Fruit fly (Drosophila melanogaster) whole organism, embryonic: ENCODE measurements around the gene CG13297.

Experiments used
- Blimp-1 ChIP-seq: fragments of 200-800 bp; sonication (Bioruptor generic); optimal IDR thresholded peaks from 3 replicates; lab custom pipeline; 2018; ENCODE audit warnings: missing biosample characterization, missing genetic modification characterization, mild to moderate bottlenecking, moderate library complexity, missing genetic modification reagents
- CG10267 ChIP-seq: fragments of 200-800 bp; sonication (Bioruptor generic); optimal IDR thresholded peaks from 2 replicates; lab custom pipeline; 2018; ENCODE audit warnings: missing biosample characterization, mild to moderate bottlenecking, missing genetic modification characterization, moderate library complexity
- CG13123 ChIP-seq: fragments of 200-800 bp; sonication (Bioruptor generic); optimal IDR thresholded peaks from 2 replicates; lab custom pipeline; 2016; ENCODE audit warnings: missing biosample characterization, missing genetic modification characterization
- CG13424 ChIP-seq: fragments of 200-800 bp; sonication (Bioruptor generic); optimal IDR thresholded peaks from 2 replicates; lab custom pipeline; 2019; ENCODE audit warnings: missing biosample characterization, mild to moderate bottlenecking, missing genetic modification characterization, moderate library complexity
- CG15696 ChIP-seq: fragments of 200-800 bp; sonication (Bioruptor generic); optimal IDR thresholded peaks from 2 replicates; lab custom pipeline; 2019; ENCODE audit warnings: missing biosample characterization, mild to moderate bottlenecking, missing genetic modification characterization, moderate library complexity
- CG17186 ChIP-seq: fragments of 200-800 bp; sonication (Bioruptor generic); optimal IDR thresholded peaks from 3 replicates; lab custom pipeline; 2017; ENCODE audit warnings: missing biosample characterization, missing genetic modification reagents, missing genetic modification characterization
- CG17361 ChIP-seq: fragments of 200-800 bp; sonication (Bioruptor generic); IDR thresholded peaks from 3 replicates; pipeline ENCODE4 v1.3.6; 2022; ENCODE audit warnings: missing biosample characterization, missing genetic modification characterization
- CG17385 ChIP-seq: fragments of 200-800 bp; sonication (Bioruptor generic); optimal IDR thresholded peaks from 3 replicates; lab custom pipeline; 2018; ENCODE audit warnings: missing biosample characterization, mild to moderate bottlenecking, missing genetic modification characterization
- CG17568 ChIP-seq: fragments of 200-800 bp; sonication (Bioruptor generic); optimal IDR thresholded peaks from 2 replicates; lab custom pipeline; 2018; ENCODE audit warnings: missing biosample characterization, mild to moderate bottlenecking, missing genetic modification characterization, moderate library complexity
- CG30403 ChIP-seq: fragments of 200-800 bp; sonication (Bioruptor generic); optimal IDR thresholded peaks from 3 replicates; lab custom pipeline; 2016; ENCODE audit warnings: missing biosample characterization, missing genetic modification characterization
- CG31224 ChIP-seq: fragments of 200-800 bp; sonication (Bioruptor generic); IDR thresholded peaks from 2 replicates; pipeline ENCODE4 v1.3.6; 2022; ENCODE audit warnings: missing biosample characterization, missing genetic modification characterization
- CG31441 ChIP-seq: fragments of 200-800 bp; sonication (Bioruptor generic); IDR thresholded peaks from 2 replicates; pipeline ENCODE4 v1.3.6; 2022; ENCODE audit warnings: missing biosample characterization, missing genetic modification characterization
- CG4424 ChIP-seq: fragments of 200-800 bp; sonication (Bioruptor generic); optimal IDR thresholded peaks from 3 replicates; lab custom pipeline; 2016; ENCODE audit warnings: missing biosample characterization, missing genetic modification characterization
- CG6689 ChIP-seq: fragments of 200-800 bp; sonication (Bioruptor generic); IDR thresholded peaks from 2 replicates; pipeline ENCODE4 v1.3.6; 2022; ENCODE audit warnings: missing biosample characterization, missing genetic modification characterization
- CoRest ChIP-seq: fragments of 200-800 bp; sonication (Bioruptor generic); optimal IDR thresholded peaks from 3 replicates; lab custom pipeline; 2018; ENCODE audit warnings: missing biosample characterization, mild to moderate bottlenecking, missing genetic modification characterization, moderate library complexity
- Deaf1 ChIP-seq: fragments of 200-800 bp; optimal IDR thresholded peaks from 3 replicates; lab custom pipeline; 2019; ENCODE audit warnings: missing biosample characterization, mild to moderate bottlenecking, missing genetic modification characterization, moderate library complexity
- Fer3 ChIP-seq: fragments of 200-800 bp; sonication (Bioruptor generic); optimal IDR thresholded peaks from 2 replicates; lab custom pipeline; 2018; ENCODE audit warnings: missing biosample characterization, mild to moderate bottlenecking, missing genetic modification characterization, moderate library complexity
- Lim3 ChIP-seq: fragments of 200-800 bp; sonication (Bioruptor generic); IDR thresholded peaks from 2 replicates; pipeline ENCODE4 v1.3.6; 2022; ENCODE audit warnings: missing biosample characterization, missing genetic modification characterization
- NfI ChIP-seq: fragments of 200-800 bp; sonication (Bioruptor generic); optimal IDR thresholded peaks from 3 replicates; lab custom pipeline; 2018; ENCODE audit warnings: missing biosample characterization, mild to moderate bottlenecking, missing genetic modification characterization, moderate library complexity
- Opbp ChIP-seq: fragments of 200-800 bp; sonication (Bioruptor generic); IDR thresholded peaks from 3 replicates; pipeline ENCODE4 v1.3.6; 2022; ENCODE audit warnings: missing biosample characterization, missing genetic modification characterization; ENCODE audit not compliant: partially characterized antibody
- Ssrp ChIP-seq: fragments of 200-800 bp; sonication (Bioruptor generic); optimal IDR thresholded peaks from 2 replicates; lab custom pipeline; 2018; ENCODE audit warnings: missing biosample characterization, mild to moderate bottlenecking, missing genetic modification characterization, moderate library complexity
- ash1 ChIP-seq: fragments of 200-800 bp; sonication (Bioruptor generic); optimal IDR thresholded peaks from 2 replicates; lab custom pipeline; 2018; ENCODE audit warnings: missing biosample characterization, mild to moderate bottlenecking, missing genetic modification characterization
- ato ChIP-seq: fragments of 200-800 bp; sonication (Bioruptor generic); IDR thresholded peaks from 2 replicates; pipeline ENCODE4 v1.3.6; 2022; ENCODE audit warnings: missing biosample characterization, missing genetic modification characterization; ENCODE audit not compliant: partially characterized antibody
- bcd ChIP-seq: fragments of 200-800 bp; sonication (Bioruptor generic); optimal IDR thresholded peaks from 2 replicates; lab custom pipeline; 2017; ENCODE audit warnings: missing biosample characterization, mild to moderate bottlenecking, missing genetic modification characterization
- cad ChIP-seq: fragments of >200 bp; optimal IDR thresholded peaks from 2 replicates; lab custom pipeline; 2017; ENCODE audit warnings: missing biosample characterization, missing genetic modification characterization
- dimm ChIP-seq: fragments of 200-800 bp; sonication (Bioruptor generic); IDR thresholded peaks from 2 replicates; pipeline ENCODE4 v1.3.6; 2022; ENCODE audit warnings: missing biosample characterization, missing genetic modification characterization
- dmrt11E ChIP-seq: fragments of 200-800 bp; sonication (Bioruptor generic); optimal IDR thresholded peaks from 3 replicates; lab custom pipeline; 2018; ENCODE audit warnings: missing biosample characterization, mild to moderate bottlenecking, missing genetic modification characterization, moderate library complexity
- fu2 ChIP-seq: fragments of 200-800 bp; sonication (Bioruptor generic); optimal IDR thresholded peaks from 2 replicates; lab custom pipeline; 2016; ENCODE audit warnings: missing biosample characterization, missing genetic modification characterization
- gem ChIP-seq: fragments of 200-800 bp; sonication (Bioruptor generic); optimal IDR thresholded peaks from 2 replicates; lab custom pipeline; 2019; ENCODE audit warnings: missing biosample characterization, mild to moderate bottlenecking, missing genetic modification characterization, moderate library complexity
- grau ChIP-seq: fragments of 200-800 bp; optimal IDR thresholded peaks from 3 replicates; lab custom pipeline; 2019; ENCODE audit warnings: missing biosample characterization, mild to moderate bottlenecking, missing genetic modification characterization, moderate library complexity
- gro ChIP-seq: fragments of 200-800 bp; sonication (Bioruptor generic); optimal IDR thresholded peaks from 2 replicates; lab custom pipeline; 2016; ENCODE audit warnings: missing biosample characterization, missing genetic modification characterization
- ham ChIP-seq: fragments of 200-800 bp; sonication (Bioruptor generic); IDR thresholded peaks from 2 replicates; pipeline ENCODE4 v1.3.6; 2022; ENCODE audit warnings: missing biosample characterization, missing genetic modification characterization
- kah ChIP-seq: fragments of 200-800 bp; sonication (Bioruptor generic); optimal IDR thresholded peaks from 2 replicates; lab custom pipeline; 2018; ENCODE audit warnings: missing biosample characterization, mild to moderate bottlenecking, missing genetic modification characterization
- lola ChIP-seq, 3 experiments: fragments of >200 bp in 2 of 3; fragments of 200-800 bp in 1 of 3; sonication (Bioruptor generic) in 1 of 3; optimal IDR thresholded peaks; 2 replicates each; lab custom pipeline; 2017 to 2019; ENCODE audit warnings: missing biosample characterization in 3 of 3, missing genetic modification characterization in 3 of 3, mild to moderate bottlenecking in 1 of 3, moderate library complexity in 1 of 3
- mirr ChIP-seq: fragments of 200-800 bp; sonication (Bioruptor generic); optimal IDR thresholded peaks from 3 replicates; lab custom pipeline; 2018; ENCODE audit warnings: missing biosample characterization, mild to moderate bottlenecking, missing genetic modification characterization
- nerfin-2 ChIP-seq: fragments of 200-800 bp; sonication (Bioruptor generic); IDR thresholded peaks from 2 replicates; pipeline ENCODE4 v1.3.6; 2022; ENCODE audit warnings: missing biosample characterization, missing genetic modification characterization; ENCODE audit not compliant: partially characterized antibody
- pb ChIP-seq: fragments of 200-800 bp; sonication (Bioruptor generic); optimal IDR thresholded peaks from 3 replicates; lab custom pipeline; 2016; ENCODE audit warnings: missing biosample characterization, missing genetic modification characterization
- pros ChIP-seq: fragments of 200-800 bp; sonication (Bioruptor generic); optimal IDR thresholded peaks from 3 replicates; lab custom pipeline; 2019; ENCODE audit warnings: missing biosample characterization, mild to moderate bottlenecking, missing genetic modification characterization, moderate library complexity
- sens ChIP-seq: fragments of 200-800 bp; sonication (Bioruptor generic); peaks from one replicate; lab custom pipeline; 2016; ENCODE audit warnings: missing biosample characterization, missing genetic modification characterization
- sima ChIP-seq: fragments of 200-800 bp; sonication (Bioruptor generic); optimal IDR thresholded peaks from 2 replicates; lab custom pipeline; 2016; ENCODE audit warnings: missing biosample characterization, missing genetic modification characterization
- slbo ChIP-seq: fragments of 200-800 bp; sonication (Bioruptor generic); IDR thresholded peaks from 2 replicates; pipeline ENCODE4 v1.3.6; 2022; ENCODE audit warnings: missing biosample characterization, missing genetic modification characterization
- trem ChIP-seq: fragments of 200-800 bp; optimal IDR thresholded peaks from 3 replicates; lab custom pipeline; 2019; ENCODE audit warnings: missing biosample characterization, mild to moderate bottlenecking, missing genetic modification characterization, moderate library complexity
- tx ChIP-seq: fragments of 200-800 bp; sonication (Bioruptor generic); optimal IDR thresholded peaks from 2 replicates; lab custom pipeline; 2016; ENCODE audit warnings: missing biosample characterization, missing genetic modification characterization

Gene CG13297

DNA sequence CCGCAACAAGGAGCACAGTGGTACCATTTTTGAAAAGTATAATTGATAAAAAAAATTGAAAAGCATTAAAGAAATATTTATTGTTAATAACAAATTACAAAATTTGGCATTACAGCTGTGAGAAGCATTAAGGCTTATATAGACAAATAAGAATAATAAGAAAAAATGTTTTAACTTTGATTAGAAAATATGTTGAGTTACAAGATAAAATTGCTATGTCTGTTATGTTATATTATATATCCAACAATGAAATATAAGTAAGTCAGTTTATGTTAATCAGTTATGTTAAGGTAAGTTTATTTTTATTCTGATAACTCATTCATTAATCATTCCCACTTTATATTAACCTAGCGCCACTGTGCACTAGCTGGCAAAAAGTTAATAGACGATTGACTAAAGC is 2.7 kb upstream of the CG13297 start (continued):
- no peak for TF ChIP-seq kah (GFP tag; lab: Kevin White, UChicago)
- TF ChIP-seq Ssrp (tag; lab: Kevin White, UChicago), result peak; percentile 33
- peak; percentile 26 for TF ChIP-seq CoRest
- TF ChIP-seq CG13424 (tag; lab: Kevin White, UChicago), result peak; percentile 12
- TF ChIP-seq ham (GFP tag; lab: Robert Waterston, UW), result no peak
- peak; percentile 40 for TF ChIP-seq Blimp-1 (GFP tag; lab: Kevin White, UChicago)
- peak; percentile 64 for TF ChIP-seq dmrt11E (tag; lab: Kevin White, UChicago)
- TF ChIP-seq CG15696 (tag; lab: Kevin White, UChicago), result peak; percentile 16
- peak; percentile 1 for TF ChIP-seq CG30403 (GFP tag; lab: Kevin White, UChicago)
- no peak for TF ChIP-seq tx (GFP tag; lab: Kevin White, UChicago)
- TF ChIP-seq CG17385, result no peak
- TF ChIP-seq CG6689, result 0 out of 2 replicates have a peak, but pooled peaks have one; percentile 5
- TF ChIP-seq gem (tag; lab: Kevin White, UChicago), result peak; percentile 60
- no peak for TF ChIP-seq CG13123 (GFP tag; lab: Kevin White, UChicago)
- TF ChIP-seq CG17568 (GFP tag; lab: Kevin White, UChicago), result no peak
- peak; percentile 43 for TF ChIP-seq CG10267 (tag; lab: Kevin White, UChicago)
- TF ChIP-seq dimm (GFP tag; lab: Robert Waterston, UW), result no peak
- peak; percentile 16 for TF ChIP-seq trem
- TF ChIP-seq CG17361 (GFP tag; lab: Robert Waterston, UW), result peak; percentile 72; the same call in 2 of the 3 replicates
- no peak for TF ChIP-seq gro (GFP tag; lab: Kevin White, UChicago)
- peak; percentile 55 for TF ChIP-seq sens (GFP tag; lab: Kevin White, UChicago)
- TF ChIP-seq ash1 (GFP tag; lab: Kevin White, UChicago), result no peak
- no peak for TF ChIP-seq pros (GFP tag; lab: Kevin White, UChicago)
- peak; percentile 23 for TF ChIP-seq grau (tag; lab: Kevin White, UChicago)
- no peak for TF ChIP-seq bcd (GFP tag; lab: Kevin White, UChicago)
- peak; percentile 1 for TF ChIP-seq Deaf1 (tag; lab: Kevin White, UChicago)
- TF ChIP-seq CG4424 (GFP tag; lab: Kevin White, UChicago), result peak; percentile 7
- no peak for TF ChIP-seq Opbp (GFP tag; lab: Robert Waterston, UW)
- peak; percentile 59 for TF ChIP-seq CG31441 (GFP tag; lab: Robert Waterston, UW)
- TF ChIP-seq lola (GFP tag; optimal IDR thresholded peaks at IDR 0.05; lab: Kevin White, UChicago), result peak in 1 of 3 experiments; percentile 62
- TF ChIP-seq ato, result no peak
- no peak for TF ChIP-seq CG31224
- TF ChIP-seq sima, result no peak
- no peak for TF ChIP-seq NfI (GFP tag; lab: Kevin White, UChicago)
- no peak for TF ChIP-seq cad
- TF ChIP-seq pb, result no peak
- TF ChIP-seq CG17186 (GFP tag; lab: Kevin White, UChicago), result no peak

DNA sequence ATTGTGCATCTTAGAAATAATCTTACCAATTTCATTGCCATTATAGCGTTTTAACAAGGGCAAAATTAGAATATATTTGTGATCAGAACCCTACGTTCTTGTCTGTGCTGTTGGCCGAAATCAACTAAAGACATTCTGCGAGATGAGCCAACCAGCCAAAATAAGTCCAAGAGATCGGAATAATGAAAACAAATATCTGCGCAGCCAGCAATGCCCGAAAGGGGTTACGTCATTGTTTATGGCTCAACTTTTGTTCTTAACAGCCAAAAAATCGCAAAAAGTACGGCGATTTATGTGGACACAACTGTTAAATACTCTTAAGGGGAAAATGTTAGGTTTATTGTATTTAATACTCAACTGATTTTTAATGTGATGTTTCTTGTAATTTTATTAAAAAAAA is 1.4 kb upstream of the CG13297 start, which contains the start of gene Cpr65Ay:
Cpr65Ay (minus strand) TSS at position 101 of the 400 bp plus-strand sequence.
- TF ChIP-seq fu2 (GFP tag; lab: Kevin White, UChicago), result no peak
- TF ChIP-seq slbo (GFP tag; lab: Robert Waterston, UW), result 0 out of 2 replicates have a peak, but pooled peaks have one; percentile 13
- TF ChIP-seq Fer3 (tag; lab: Kevin White, UChicago), result no peak
- no peak for TF ChIP-seq Lim3 (GFP tag; lab: Robert Waterston, UW)
- TF ChIP-seq nerfin-2 (GFP tag; lab: Robert Waterston, UW), result no peak
- no peak for TF ChIP-seq mirr (GFP tag; lab: Kevin White, UChicago)
